Worm (Caenorhabditis elegans) whole organism, L1 larva: Measurements from ENCODE around the gene fbxa-86.

Experiments used
- C16A3.4 ChIP-seq: fragments of 150-350 bp; optimal IDR thresholded peaks from 2 replicates; lab custom pipeline; 2014; ENCODE audit warnings: missing biosample characterization, missing genetic modification characterization
- F16B12.6 ChIP-seq: fragments of 150-350 bp; optimal IDR thresholded peaks from 2 replicates; lab custom pipeline; 2014; ENCODE audit warnings: missing biosample characterization, missing genetic modification characterization
- Y116A8C.19 ChIP-seq: sonication (generic microtip); optimal IDR thresholded peaks from 2 replicates; lab custom pipeline; 2016; ENCODE audit warnings: missing compliant biosample characterization, missing genetic modification characterization, borderline replicate concordance
- ama-1 ChIP-seq: fragments of 150-350 bp; optimal IDR thresholded peaks from 2 replicates; lab custom pipeline; 2014
- blmp-1 ChIP-seq: fragments of 150-350 bp; optimal IDR thresholded peaks from 2 replicates; lab custom pipeline; 2014; ENCODE audit warnings: missing biosample characterization, missing genetic modification characterization
- ceh-82 ChIP-seq, 3 experiments: fragments of 150-350 bp in 1 of 3; sonication (generic microtip) in 2 of 3; optimal IDR thresholded peaks; 2 replicates each; lab custom pipeline; 2014 to 2017; ENCODE audit warnings: missing biosample characterization in 3 of 3, missing genetic modification characterization in 3 of 3
- ces-1 ChIP-seq: fragments of 150-350 bp; optimal IDR thresholded peaks from 2 replicates; lab custom pipeline; 2014; ENCODE audit warnings: missing biosample characterization, missing genetic modification reagents, missing genetic modification characterization
- dsc-1 ChIP-seq: sonication (generic microtip); optimal IDR thresholded peaks from 2 replicates; lab custom pipeline; 2016; ENCODE audit warnings: mild to moderate bottlenecking, missing genetic modification characterization, missing compliant biosample characterization
- efl-1 ChIP-seq, 4 experiments: fragments of 150-350 bp; optimal IDR thresholded peaks in 3 of 4; peaks in 1 of 4; 1 replicate in 1 of 4; 2 replicates in 3 of 4; lab custom pipeline; 2014; ENCODE audit warnings: missing biosample characterization in 2 of 4, missing genetic modification characterization in 2 of 4, missing genetic modification reagents in 2 of 4
- efl-3 ChIP-seq: fragments of 200-800 bp; sonication (Bioruptor generic); optimal IDR thresholded peaks from 2 replicates; lab custom pipeline; 2018; ENCODE audit warnings: mild to moderate bottlenecking, missing genetic modification characterization, missing compliant biosample characterization
- egl-13 ChIP-seq: sonication (generic microtip); optimal IDR thresholded peaks from 2 replicates; lab custom pipeline; 2016; ENCODE audit warnings: missing genotype, missing genetic modification reagents, missing genetic modification characterization, missing compliant biosample characterization
- egl-27 ChIP-seq, 2 experiments: fragments of 150-350 bp in 1 of 2; sonication (generic microtip); optimal IDR thresholded peaks; 3 replicates each; lab custom pipeline; 2017 to 2018; ENCODE audit warnings: missing biosample characterization in 2 of 2, missing genetic modification characterization in 2 of 2, missing genetic modification reagents in 2 of 2
- fkh-10 ChIP-seq: sonication (generic microtip); optimal IDR thresholded peaks from 2 replicates; lab custom pipeline; 2017; ENCODE audit warnings: missing biosample characterization, missing genetic modification reagents, missing genetic modification characterization
- fkh-4 ChIP-seq: sonication (generic microtip); optimal IDR thresholded peaks from 2 replicates; lab custom pipeline; 2016; ENCODE audit warnings: missing compliant biosample characterization, missing genetic modification characterization, borderline replicate concordance
- grh-1 ChIP-seq: fragments of 200-800 bp; sonication (Bioruptor generic); IDR thresholded peaks from 2 replicates; pipeline ENCODE4 v1.3.6; 2022; ENCODE audit warnings: missing genetic modification reagents, missing genetic modification characterization, missing compliant biosample characterization
- hlh-17 ChIP-seq: fragments of 200-800 bp; sonication (Bioruptor generic); optimal IDR thresholded peaks from 2 replicates; lab custom pipeline; 2018; ENCODE audit warnings: missing genetic modification characterization, mild to moderate bottlenecking, missing compliant biosample characterization, moderate library complexity, borderline replicate concordance
- hpl-2 ChIP-seq: fragments of 150-350 bp; optimal IDR thresholded peaks from 2 replicates; lab custom pipeline; 2014; ENCODE audit warnings: missing biosample characterization, missing genetic modification reagents, missing genetic modification characterization
- irx-1 ChIP-seq: sonication (generic microtip); optimal IDR thresholded peaks from 2 replicates; lab custom pipeline; 2016; ENCODE audit warnings: missing genetic modification characterization, missing compliant biosample characterization
- jun-1 ChIP-seq: fragments of 150-350 bp; optimal IDR thresholded peaks from 2 replicates; lab custom pipeline; 2014; ENCODE audit warnings: missing biosample characterization, missing genetic modification reagents, missing genetic modification characterization
- lin-14 ChIP-seq: fragments of 200-800 bp; sonication (Bioruptor generic); optimal IDR thresholded peaks from 2 replicates; lab custom pipeline; 2018; ENCODE audit warnings: mild to moderate bottlenecking, missing genetic modification characterization, moderate library complexity, missing compliant biosample characterization
- lin-39 ChIP-seq: fragments of 150-350 bp; optimal IDR thresholded peaks from 2 replicates; lab custom pipeline; 2014; ENCODE audit warnings: missing biosample characterization, missing genetic modification reagents, missing genetic modification characterization
- lir-3 ChIP-seq: sonication (generic microtip); optimal IDR thresholded peaks from 2 replicates; lab custom pipeline; 2016; ENCODE audit warnings: mild to moderate bottlenecking, missing genetic modification characterization, moderate library complexity, missing compliant biosample characterization; ENCODE audit not compliant: poor library complexity
- lsy-2 ChIP-seq, 2 experiments: fragments of 150-350 bp; optimal IDR thresholded peaks; 2 replicates each; lab custom pipeline; 2014; ENCODE audit warnings: missing biosample characterization in 2 of 2, missing genetic modification characterization in 2 of 2
- nhr-12 ChIP-seq: sonication (generic microtip); optimal IDR thresholded peaks from 2 replicates; lab custom pipeline; 2017; ENCODE audit warnings: missing biosample characterization, missing genetic modification characterization
- nhr-20 ChIP-seq: sonication (generic microtip); optimal IDR thresholded peaks from 2 replicates; lab custom pipeline; 2016; ENCODE audit warnings: mild to moderate bottlenecking, missing genetic modification characterization, missing compliant biosample characterization
- nhr-237 ChIP-seq: fragments of 150-350 bp; optimal IDR thresholded peaks from 2 replicates; lab custom pipeline; 2014; ENCODE audit warnings: missing biosample characterization, missing genetic modification characterization
- nhr-28 ChIP-seq: fragments of 150-350 bp; optimal IDR thresholded peaks from 2 replicates; lab custom pipeline; 2014; ENCODE audit warnings: missing biosample characterization, missing genetic modification characterization
- nhr-71 ChIP-seq: sonication (generic microtip); optimal IDR thresholded peaks from 2 replicates; lab custom pipeline; 2016; ENCODE audit warnings: mild to moderate bottlenecking, missing genetic modification characterization, moderate library complexity, missing compliant biosample characterization
- nhr-76 ChIP-seq: sonication (generic microtip); optimal IDR thresholded peaks from 2 replicates; lab custom pipeline; 2017; ENCODE audit warnings: missing biosample characterization, missing genetic modification characterization
- nhr-90 ChIP-seq: sonication (generic microtip); optimal IDR thresholded peaks from 2 replicates; lab custom pipeline; 2016; ENCODE audit warnings: mild to moderate bottlenecking, missing genetic modification characterization, missing compliant biosample characterization; ENCODE audit not compliant: poor library complexity
- pag-3 ChIP-seq: sonication (generic microtip); optimal IDR thresholded peaks from 2 replicates; lab custom pipeline; 2017; ENCODE audit warnings: missing genetic modification characterization, mild to moderate bottlenecking, missing compliant biosample characterization, antibody characterized with exemption, borderline replicate concordance; ENCODE audit not compliant: insufficient read depth
- pax-3 ChIP-seq: fragments of 200-800 bp; sonication (Bioruptor generic); optimal IDR thresholded peaks from 2 replicates; lab custom pipeline; 2018; ENCODE audit warnings: mild to moderate bottlenecking, missing genetic modification characterization, moderate library complexity, missing compliant biosample characterization
- rnt-1 ChIP-seq: sonication (generic microtip); optimal IDR thresholded peaks from 2 replicates; lab custom pipeline; 2016; ENCODE audit warnings: mild to moderate bottlenecking, missing genetic modification characterization, moderate library complexity, missing compliant biosample characterization
- snu-23 ChIP-seq: sonication (generic microtip); optimal IDR thresholded peaks from 2 replicates; lab custom pipeline; 2016; ENCODE audit warnings: missing genetic modification characterization, missing compliant biosample characterization
- swsn-7 ChIP-seq: sonication (generic microtip); optimal IDR thresholded peaks from 2 replicates; lab custom pipeline; 2016; ENCODE audit warnings: missing genetic modification characterization, missing compliant biosample characterization
- unc-30 ChIP-seq: sonication (generic microtip); optimal IDR thresholded peaks from 2 replicates; lab custom pipeline; 2017; ENCODE audit warnings: missing biosample characterization, missing genetic modification characterization
- unc-86 ChIP-seq: sonication (generic microtip); optimal IDR thresholded peaks from 2 replicates; lab custom pipeline; 2016; ENCODE audit warnings: missing genetic modification characterization, missing compliant biosample characterization
- unc-98 ChIP-seq: fragments of 200-800 bp; sonication (Bioruptor generic); IDR thresholded peaks from 2 replicates; pipeline ENCODE4 v1.3.6; 2022; ENCODE audit warnings: missing genetic modification characterization, missing compliant biosample characterization
- vab-15 ChIP-seq: sonication (generic microtip); optimal IDR thresholded peaks from 2 replicates; lab custom pipeline; 2017; ENCODE audit warnings: missing genotype, mild to moderate bottlenecking, missing genetic modification characterization, missing compliant biosample characterization
- xbp-1 ChIP-seq: sonication (generic microtip); optimal IDR thresholded peaks from 2 replicates; lab custom pipeline; 2016; ENCODE audit warnings: missing genetic modification characterization, missing compliant biosample characterization
- zag-1 ChIP-seq: fragments of 150-350 bp; optimal IDR thresholded peaks from 2 replicates; lab custom pipeline; 2014; ENCODE audit warnings: missing biosample characterization, missing genetic modification characterization

Gene fbxa-86

ce11 chrIV:4913090-4913489 is 24.7 kb downstream of the fbxa-86 start, which contains the start of gene str-156:
Gene str-156, plus strand, starts transcription at chrIV:4913390.
- no peak for TF ChIP-seq fkh-4 (tag; lab: Kevin White, UChicago)
- TF ChIP-seq, all 84 proteins: peak for 0

- TF ChIP-seq snu-23 (GFP tag; lab: Kevin White, UChicago) (no peak), nhr-12 (no peak), ces-1 (GFP tag; lab: Kevin White, UChicago) (no peak), egl-13 (tag; lab: Kevin White, UChicago) (no peak), jun-1 (no peak), fkh-10 (no peak), swsn-7 (tag; lab: Kevin White, UChicago) (no peak), hpl-2 (no peak), irx-1 (no peak), rnt-1 (tag; lab: Kevin White, UChicago) (no peak)
These were observed 28.8 kb downstream of the fbxa-86 start, which contains the start of gene str-159 for ce11 chrIV:4909039-4909438. Gene str-159, plus strand, starts transcription at chrIV:4909339.

ce11 chrIV:4905645-4906135 is 32.1 kb downstream of the fbxa-86 start, which contains the start of gene T08B6.4:
Gene T08B6.4, plus strand, starts transcription at chrIV:4905695.
- TF ChIP-seq hpl-2 (no peak), nhr-76 (tag; lab: Kevin White, UChicago) (no peak), nhr-12 (no peak), nhr-90 (tag; lab: Kevin White, UChicago) (no peak), grh-1 (no peak), xbp-1 (tag; lab: Kevin White, UChicago) (no peak), blmp-1 (tag; lab: Kevin White, UChicago) (no peak), egl-27 (tag; optimal IDR thresholded peaks at IDR 0.05; lab: Kevin White, UChicago) (no peak), nhr-237 (tag; lab: Kevin White, UChicago) (no peak), lir-3 (no peak), lin-39 (tag; lab: Kevin White, UChicago) (no peak), dsc-1 (tag; lab: Kevin White, UChicago) (no peak)

- TF ChIP-seq efl-1 (optimal IDR thresholded peaks at IDR 0.05; lab: Kevin White, UChicago) (no peak), efl-1 (GFP tag; optimal IDR thresholded peaks at IDR 0.05 in 1 of 2; lab: Kevin White, UChicago) (peak in 1 of 2 experiments; percentile 48), grh-1 (no peak)
These were observed 33.9 kb downstream of the fbxa-86 start, which contains the start of gene str-161 for ce11 chrIV:4903961-4904360. Gene str-161, minus strand, starts transcription at chrIV:4904061.

DNA sequence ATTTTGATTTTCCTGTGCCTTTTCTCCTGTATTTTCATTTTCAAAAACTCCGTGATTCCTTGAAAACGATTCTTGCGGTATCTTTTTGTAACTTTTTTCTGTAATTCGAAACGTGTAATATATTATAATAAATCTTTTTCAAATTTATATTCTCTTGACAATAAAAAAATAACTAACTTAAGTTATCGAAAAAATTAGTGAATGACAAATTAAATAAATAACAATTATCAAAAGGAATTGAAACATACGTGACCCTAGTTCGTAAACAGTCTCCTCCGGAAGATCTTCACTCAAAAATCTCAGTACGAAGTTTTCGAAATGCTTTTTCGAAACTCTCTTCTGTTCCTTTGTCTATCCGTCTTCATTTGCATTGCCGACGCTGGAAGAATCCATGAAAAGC is 47.3 kb downstream of the fbxa-86 start, which contains the start of gene T08B6.9:
T08B6.9 (plus strand) TSS at position 301 of the 400 bp plus-strand sequence.
- TF ChIP-seq lsy-2 (tag; optimal IDR thresholded peaks at IDR 0.05; lab: Kevin White, UChicago), result no peak
- no peak for TF ChIP-seq fkh-10
- no peak for TF ChIP-seq unc-86 (tag; lab: Kevin White, UChicago)
- TF ChIP-seq ces-1 (GFP tag; lab: Kevin White, UChicago), result no peak
- TF ChIP-seq lin-14 (GFP tag; lab: Kevin White, UChicago), result no peak
- no peak for TF ChIP-seq rnt-1 (tag; lab: Kevin White, UChicago)
- TF ChIP-seq nhr-28 (tag; lab: Kevin White, UChicago), result no peak
- no peak for TF ChIP-seq lir-3
- TF ChIP-seq lin-39 (tag; lab: Kevin White, UChicago), result no peak
- TF ChIP-seq zag-1, result no peak
- TF ChIP-seq pag-3 (tag; lab: Kevin White, UChicago), result no peak
- TF ChIP-seq C16A3.4 (tag; lab: Kevin White, UChicago), result no peak
- no peak for TF ChIP-seq Y116A8C.19 (tag; lab: Kevin White, UChicago)
- TF ChIP-seq, all 84 proteins: peak for 0

- TF ChIP-seq pax-3, result no peak
- no peak for TF ChIP-seq efl-3 (GFP tag; lab: Kevin White, UChicago)
- TF ChIP-seq unc-98, result no peak
- no peak for TF ChIP-seq F16B12.6 (tag; lab: Kevin White, UChicago)
- TF ChIP-seq ceh-82 (tag; optimal IDR thresholded peaks at IDR 0.05; lab: Kevin White, UChicago), result no peak
- no peak for TF ChIP-seq nhr-237 (tag; lab: Kevin White, UChicago)
- no peak for TF ChIP-seq lir-3
- TF ChIP-seq unc-30 (tag; lab: Kevin White, UChicago), result no peak
- TF ChIP-seq nhr-12, result no peak
- TF ChIP-seq swsn-7 (tag; lab: Kevin White, UChicago), result no peak
- TF ChIP-seq ama-1, result no peak
- TF ChIP-seq hlh-17 (GFP tag; lab: Kevin White, UChicago), result no peak
- TF ChIP-seq ces-1 (GFP tag; lab: Kevin White, UChicago), result no peak
- no peak for TF ChIP-seq vab-15
- no peak for TF ChIP-seq nhr-71 (tag; lab: Kevin White, UChicago)
- no peak for TF ChIP-seq nhr-20 (tag; lab: Kevin White, UChicago)
These were observed 48.2 kb downstream of the fbxa-86 start, which contains the start of gene sgnh-1 for ce11 chrIV:4889613-4890012. Gene sgnh-1, plus strand, starts transcription at chrIV:4889913.
